Worm (Caenorhabditis elegans) whole organism, young adult: ENCODE data around the gene ZC190.8.

Experiments
- cebp-1 ChIP-seq, 2 experiments: fragments of 200-800 bp in 1 of 2; sonication (Bioruptor generic) in 1 of 2; sonication (generic microtip) in 1 of 2; IDR thresholded peaks in 1 of 2; optimal IDR thresholded peaks in 1 of 2; 2 replicates each; pipeline versions ENCODE4 v1.3.6 to Lab custom; 2017 to 2022; ENCODE audit warnings: missing compliant biosample characterization in 2 of 2, missing genetic modification characterization in 2 of 2, mild to moderate bottlenecking in 1 of 2, missing genetic modification reagents in 1 of 2, moderate library complexity in 1 of 2
- egl-18 ChIP-seq: fragments of 200-800 bp; sonication (Bioruptor generic); IDR thresholded peaks from 2 replicates; pipeline ENCODE4 v1.3.6; 2022; ENCODE audit warnings: missing genetic modification reagents, missing genetic modification characterization, missing compliant biosample characterization
- snpc-4 ChIP-seq, 5 experiments: fragments of 150-350 bp in 1 of 5; sonication (generic microtip) in 4 of 5; optimal IDR thresholded peaks; 2 replicates each; lab custom pipeline; 2014 to 2018; ENCODE audit warnings: missing genetic modification characterization in 5 of 5, missing biosample characterization in 3 of 5, antibody characterized with exemption in 2 of 5, mild to moderate bottlenecking in 2 of 5, missing compliant biosample characterization in 2 of 5, missing genotype in 2 of 5, moderate library complexity in 2 of 5, missing genetic modification reagents in 1 of 5

- no peak for TF ChIP-seq egl-18 (GFP tag; lab: Robert Waterston, UW)
- no peak for TF ChIP-seq cebp-1 (GFP tag; IDR thresholded peaks at IDR 0.05; lab: Robert Waterston, UW)
- TF ChIP-seq cebp-1 (tag; optimal IDR thresholded peaks at IDR 0.05; lab: Kevin White, UChicago): no peak
- no peak for TF ChIP-seq snpc-4 (GFP tag; optimal IDR thresholded peaks at IDR 0.05; lab: Kevin White, UChicago)
- TF ChIP-seq snpc-4 (tag; optimal IDR thresholded peaks at IDR 0.05; lab: Kevin White, UChicago): no peak
Measured at ce11 chrV:8681050-8681449, 6.6 kb downstream of the ZC190.8 start, which contains the start of gene ZC190.2.
